Fruit fly (Drosophila melanogaster) whole organism, adult: ENCODE measurements around the gene png.

Experiments
- CG11617 ChIP-seq: fragments of 200-800 bp; sonication (Bioruptor generic); optimal IDR thresholded peaks from 2 replicates; lab custom pipeline; 2017; ENCODE audit warnings: mild to moderate bottlenecking, missing biosample characterization, missing genetic modification reagents, missing genetic modification characterization
- CG12768 ChIP-seq: fragments of 200-800 bp; sonication (Bioruptor generic); optimal IDR thresholded peaks from 2 replicates; lab custom pipeline; 2017; ENCODE audit warnings: missing biosample characterization, missing genetic modification characterization, mild to moderate bottlenecking, moderate library complexity, missing genetic modification reagents
- CG14711 ChIP-seq: fragments of 200-800 bp; sonication (Bioruptor generic); optimal IDR thresholded peaks from 2 replicates; lab custom pipeline; 2018; ENCODE audit warnings: missing biosample characterization, mild to moderate bottlenecking, missing genetic modification characterization, moderate library complexity
- CG1620 ChIP-seq: fragments of 200-800 bp; sonication (Bioruptor generic); optimal IDR thresholded peaks from 2 replicates; lab custom pipeline; 2016; ENCODE audit warnings: missing biosample characterization, missing genetic modification characterization
- CG33017 ChIP-seq: fragments of 200-800 bp; sonication (Bioruptor generic); optimal IDR thresholded peaks from 2 replicates; lab custom pipeline; 2018; ENCODE audit warnings: missing biosample characterization, mild to moderate bottlenecking, missing genetic modification characterization, moderate library complexity
- CG5204 ChIP-seq: fragments of 200-800 bp; sonication (Bioruptor generic); optimal IDR thresholded peaks from 2 replicates; lab custom pipeline; 2016; ENCODE audit warnings: missing biosample characterization, missing genetic modification characterization
- CG7045 ChIP-seq: fragments of 200-800 bp; sonication (Bioruptor generic); optimal IDR thresholded peaks from 2 replicates; lab custom pipeline; 2017; ENCODE audit warnings: missing biosample characterization, mild to moderate bottlenecking, missing genetic modification characterization
- CG7101 ChIP-seq: fragments of 200-800 bp; sonication (Bioruptor generic); optimal IDR thresholded peaks from 2 replicates; lab custom pipeline; 2018; ENCODE audit warnings: missing biosample characterization, mild to moderate bottlenecking, missing genetic modification characterization, moderate library complexity
- Clk ChIP-seq: fragments of 200-800 bp; sonication (Bioruptor generic); optimal IDR thresholded peaks from 2 replicates; lab custom pipeline; 2017; ENCODE audit warnings: missing biosample characterization, missing genetic modification characterization
- Crg-1 ChIP-seq: fragments of 200-800 bp; sonication (Bioruptor generic); optimal IDR thresholded peaks from 2 replicates; lab custom pipeline; 2016; ENCODE audit warnings: missing biosample characterization, missing genetic modification characterization
- Hr96 ChIP-seq: fragments of 200-800 bp; sonication (Bioruptor generic); optimal IDR thresholded peaks from 2 replicates; lab custom pipeline; 2016; ENCODE audit warnings: missing biosample characterization, missing genetic modification characterization
- Mnt ChIP-seq: fragments of 200-800 bp; sonication (Bioruptor generic); optimal IDR thresholded peaks from 2 replicates; lab custom pipeline; 2016; ENCODE audit warnings: missing biosample characterization, mild to moderate bottlenecking, missing genetic modification characterization
- bab1 ChIP-seq: fragments of 200-800 bp; sonication (Bioruptor generic); optimal IDR thresholded peaks from 3 replicates; lab custom pipeline; 2019; ENCODE audit warnings: missing biosample characterization, mild to moderate bottlenecking, missing genetic modification characterization, moderate library complexity
- cic ChIP-seq: fragments of 200-800 bp; sonication (Bioruptor generic); optimal IDR thresholded peaks from 2 replicates; lab custom pipeline; 2017; ENCODE audit warnings: missing biosample characterization, mild to moderate bottlenecking, missing genetic modification characterization, moderate library complexity
- cnc ChIP-seq, 2 experiments: fragments of >200 bp; optimal IDR thresholded peaks; 2 replicates each; lab custom pipeline; 2017
- kay ChIP-seq: fragments of 200-800 bp; sonication (Bioruptor generic); peaks from one replicate; lab custom pipeline; 2016; ENCODE audit warnings: missing biosample characterization, missing genetic modification characterization, borderline replicate concordance
- ovo ChIP-seq: fragments of 200-800 bp; sonication (Bioruptor generic); optimal IDR thresholded peaks from 2 replicates; lab custom pipeline; 2016; ENCODE audit warnings: missing biosample characterization, missing genetic modification characterization
- pad ChIP-seq: fragments of 200-800 bp; sonication (Bioruptor generic); optimal IDR thresholded peaks from 3 replicates; lab custom pipeline; 2017; ENCODE audit warnings: missing biosample characterization, missing genetic modification characterization, mild to moderate bottlenecking, moderate library complexity, missing genetic modification reagents
- tj ChIP-seq: fragments of 200-800 bp; sonication (Bioruptor generic); optimal IDR thresholded peaks from 3 replicates; lab custom pipeline; 2017; ENCODE audit warnings: missing biosample characterization, mild to moderate bottlenecking, missing genetic modification characterization, moderate library complexity
- toe ChIP-seq: fragments of 200-800 bp; sonication (Bioruptor generic); optimal IDR thresholded peaks from 2 replicates; lab custom pipeline; 2016; ENCODE audit warnings: missing biosample characterization, missing genetic modification characterization

png gene

DNA sequence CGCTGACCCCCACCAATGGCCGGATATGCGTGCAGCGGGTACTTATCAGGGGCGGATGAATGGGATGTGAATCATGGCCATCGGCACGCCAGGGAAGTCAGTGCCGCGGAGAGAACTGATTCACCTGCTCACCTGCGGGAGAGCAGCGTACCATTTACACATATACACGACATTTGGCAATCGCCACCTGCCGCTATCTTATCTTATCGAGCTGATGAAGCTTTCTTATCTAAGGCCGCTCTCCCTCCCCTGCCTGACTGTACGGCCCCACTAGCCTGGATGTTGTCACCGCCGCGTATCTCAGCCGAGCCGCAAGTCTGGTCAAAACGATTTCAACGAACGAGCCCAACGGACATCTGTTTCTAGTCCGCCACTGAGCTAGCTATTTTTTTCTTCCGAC lies 11.1 kb downstream of the png start, which contains the start of gene Tsp2A:
Gene Tsp2A, plus strand, starts transcription at position 298 of the 400 bp plus-strand sequence.
- TF ChIP-seq CG7101 (tag; lab: Kevin White, UChicago) (peak; percentile 2), CG33017 (tag; lab: Kevin White, UChicago) (no peak), CG14711 (tag; lab: Kevin White, UChicago) (no peak), Clk (GFP tag; lab: Kevin White, UChicago) (no peak), CG1620 (GFP tag; lab: Kevin White, UChicago) (no peak), bab1 (GFP tag; lab: Kevin White, UChicago) (no peak), CG11617 (no peak), Hr96 (no peak), Mnt (GFP tag; lab: Kevin White, UChicago) (peak; percentile 42), cnc (optimal IDR thresholded peaks at IDR 0.05; lab: Kevin White, UChicago) (no peak), Crg-1 (GFP tag; lab: Kevin White, UChicago) (no peak), CG12768 (GFP tag; lab: Kevin White, UChicago) (no peak), toe (no peak), cic (GFP tag; lab: Kevin White, UChicago) (peak; percentile 1), kay (GFP tag; lab: Kevin White, UChicago) (no peak), tj (GFP tag; lab: Kevin White, UChicago) (no peak)

- TF ChIP-seq pad (no peak), CG1620 (GFP tag; lab: Kevin White, UChicago) (no peak), CG33017 (tag; lab: Kevin White, UChicago) (no peak), tj (GFP tag; lab: Kevin White, UChicago) (peak; percentile 16), CG7101 (tag; lab: Kevin White, UChicago) (peak; percentile 7), CG11617 (peak; percentile 11), CG14711 (tag; lab: Kevin White, UChicago) (no peak), CG5204 (GFP tag; lab: Kevin White, UChicago) (no peak), Mnt (GFP tag; lab: Kevin White, UChicago) (peak; percentile 59), Crg-1 (GFP tag; lab: Kevin White, UChicago) (no peak), bab1 (GFP tag; lab: Kevin White, UChicago) (peak; percentile 42), CG7045 (GFP tag; lab: Kevin White, UChicago) (no peak), toe (no peak), cnc (optimal IDR thresholded peaks at IDR 0.05; lab: Kevin White, UChicago) (no peak), cic (GFP tag; lab: Kevin White, UChicago) (peak; percentile 1), CG12768 (GFP tag; lab: Kevin White, UChicago) (no peak)
Observed at dm6 chrX:1341944-1342392, 15.4 kb downstream of the png start, which contains the start of gene Naa30A. Gene Naa30A (plus strand): TSS chrX:1342106.

dm6 chrX:1341528-1341927 lies 15.9 kb downstream of the png start, which contains the start of gene CG11409:
Gene CG11409 (minus strand): TSS chrX:1341587.
- TF ChIP-seq kay (GFP tag; lab: Kevin White, UChicago) (no peak), Crg-1 (GFP tag; lab: Kevin White, UChicago) (no peak), cnc (optimal IDR thresholded peaks at IDR 0.05; lab: Kevin White, UChicago) (no peak), ovo (GFP tag; lab: Kevin White, UChicago) (peak; percentile 74)

DNA sequence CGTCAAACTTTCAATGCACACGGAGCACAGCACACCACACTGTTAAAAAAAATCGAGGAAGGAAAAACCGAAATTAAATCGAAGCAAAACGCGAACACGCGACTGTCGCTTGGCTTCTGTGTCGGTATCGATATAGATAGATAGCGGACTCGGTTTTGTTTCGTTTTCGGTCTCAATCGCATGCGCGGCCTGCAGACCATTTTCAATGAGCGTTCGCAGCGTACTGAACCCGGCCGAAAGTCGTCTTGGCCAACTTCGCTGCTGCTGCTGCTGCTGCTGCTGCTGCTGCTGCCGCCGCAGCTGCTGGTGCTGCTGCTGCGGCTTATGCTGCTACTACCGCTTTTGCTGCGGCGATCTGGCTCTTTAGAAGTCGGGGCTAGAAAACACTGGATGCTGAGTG lies 19.4 kb downstream of the png start:
- TF ChIP-seq cnc (optimal IDR thresholded peaks at IDR 0.05; lab: Kevin White, UChicago) (no peak), ovo (GFP tag; lab: Kevin White, UChicago) (no peak), Crg-1 (GFP tag; lab: Kevin White, UChicago) (no peak), CG33017 (tag; lab: Kevin White, UChicago) (no peak), cic (GFP tag; lab: Kevin White, UChicago) (no peak), pad (no peak), Clk (GFP tag; lab: Kevin White, UChicago) (no peak), CG5204 (GFP tag; lab: Kevin White, UChicago) (no peak), bab1 (GFP tag; lab: Kevin White, UChicago) (no peak), Hr96 (no peak), Mnt (GFP tag; lab: Kevin White, UChicago) (no peak), CG1620 (GFP tag; lab: Kevin White, UChicago) (no peak), CG7045 (GFP tag; lab: Kevin White, UChicago) (no peak), kay (GFP tag; lab: Kevin White, UChicago) (no peak), tj (GFP tag; lab: Kevin White, UChicago) (no peak)

dm6 chrX:1322214-1322613 lies 35.2 kb downstream of the png start, which contains the start of gene DAAM:
Gene DAAM (minus strand): TSS chrX:1322362.
- TF ChIP-seq pad (peak; percentile 12), ovo (GFP tag; lab: Kevin White, UChicago) (peak; percentile 75), CG33017 (tag; lab: Kevin White, UChicago) (no peak), CG7045 (GFP tag; lab: Kevin White, UChicago) (no peak), CG11617 (no peak), toe (no peak), CG14711 (tag; lab: Kevin White, UChicago) (no peak), bab1 (GFP tag; lab: Kevin White, UChicago) (peak; percentile 82), cnc (optimal IDR thresholded peaks at IDR 0.05; lab: Kevin White, UChicago) (no peak), CG5204 (GFP tag; lab: Kevin White, UChicago) (no peak), Clk (GFP tag; lab: Kevin White, UChicago) (no peak), tj (GFP tag; lab: Kevin White, UChicago) (no peak), CG12768 (GFP tag; lab: Kevin White, UChicago) (no peak), kay (GFP tag; lab: Kevin White, UChicago) (no peak), CG7101 (tag; lab: Kevin White, UChicago) (peak; percentile 19), CG1620 (GFP tag; lab: Kevin White, UChicago) (peak; percentile 37), cic (GFP tag; lab: Kevin White, UChicago) (no peak), Crg-1 (GFP tag; lab: Kevin White, UChicago) (peak; percentile 47), Hr96 (no peak), Mnt (GFP tag; lab: Kevin White, UChicago) (no peak)
